Worm (Caenorhabditis elegans): ENCODE data around the gene tpa-1.

DNA sequence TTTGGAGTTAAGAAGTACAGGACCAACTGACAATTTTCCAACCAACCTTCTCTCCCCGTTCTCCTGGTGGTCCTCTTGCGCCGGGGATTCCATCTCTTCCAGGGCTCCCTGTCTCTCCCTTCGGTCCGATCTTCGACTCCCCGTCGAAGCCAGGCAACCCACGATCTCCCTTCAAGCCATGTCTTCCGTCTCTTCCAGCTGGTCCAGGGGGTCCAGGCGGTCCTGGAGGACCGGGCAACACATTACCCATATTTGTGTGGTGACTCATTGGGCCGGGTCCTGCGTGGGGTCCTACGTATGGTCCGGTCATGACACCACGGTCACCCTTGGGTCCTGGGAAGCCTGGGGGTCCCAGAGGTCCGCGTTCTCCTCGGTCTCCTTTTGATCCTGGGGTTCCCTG lies 49.2 kb downstream of the tpa-1 start:
- TF ChIP-seq sptf-1 (tag; optimal IDR thresholded peaks at IDR 0.05) (no peak), lsy-2 (tag; optimal IDR thresholded peaks at IDR 0.05) (no peak), snpc-4 (tag; optimal IDR thresholded peaks at IDR 0.05) (no peak), unc-39 (tag; optimal IDR thresholded peaks at IDR 0.05) (no peak), ces-1 (GFP tag; optimal IDR thresholded peaks at IDR 0.05) (no peak), ceh-43 (GFP tag; optimal IDR thresholded peaks at IDR 0.05) (no peak), ceh-83 (GFP tag; optimal IDR thresholded peaks at IDR 0.05) (no peak), blmp-1 (tag; optimal IDR thresholded peaks at IDR 0.05) (no peak), nhr-76 (tag; optimal IDR thresholded peaks at IDR 0.05) (no peak), nhr-237 (tag; optimal IDR thresholded peaks at IDR 0.05) (no peak)

All from whole organism, mixed stage, embryonic.